Fruit fly (Drosophila melanogaster): Measurements from ENCODE around the gene Golgin104.

DNA sequence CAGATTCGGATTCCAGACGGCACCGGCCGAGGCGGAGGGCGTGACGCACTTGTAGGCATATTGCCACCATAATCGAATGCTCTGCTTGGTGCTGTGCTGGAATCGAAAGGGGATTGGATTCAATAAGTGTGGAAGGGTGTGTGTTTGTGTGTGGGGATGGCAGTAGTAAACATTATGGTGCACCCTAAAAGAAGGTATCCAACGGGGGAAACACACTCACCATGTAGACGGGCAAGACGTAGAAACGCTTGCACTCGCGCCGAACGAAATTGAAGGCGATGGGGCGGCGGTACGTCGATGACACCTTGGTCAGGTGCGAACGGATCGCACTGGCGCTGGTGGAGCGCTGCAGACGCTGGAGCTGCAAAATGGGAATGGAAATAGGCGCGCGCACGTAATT, 39.5 kb upstream of the Golgin104 start:
- TF ChIP-seq h (optimal IDR thresholded peaks at IDR 0.05): no peak
- no peak for TF ChIP-seq Sin3A (optimal IDR thresholded peaks at IDR 0.05)
- TF ChIP-seq insv (optimal IDR thresholded peaks at IDR 0.05): no peak
- TF ChIP-seq Myc (optimal IDR thresholded peaks at IDR 0.05): no peak
- no peak for TF ChIP-seq psq (optimal IDR thresholded peaks at IDR 0.05)
- TF ChIP-seq ttk (optimal IDR thresholded peaks at IDR 0.05): no peak

Measured in Kc167 (cell line).